Worm (Caenorhabditis elegans): ENCODE data around the gene clp-6.

DNA sequence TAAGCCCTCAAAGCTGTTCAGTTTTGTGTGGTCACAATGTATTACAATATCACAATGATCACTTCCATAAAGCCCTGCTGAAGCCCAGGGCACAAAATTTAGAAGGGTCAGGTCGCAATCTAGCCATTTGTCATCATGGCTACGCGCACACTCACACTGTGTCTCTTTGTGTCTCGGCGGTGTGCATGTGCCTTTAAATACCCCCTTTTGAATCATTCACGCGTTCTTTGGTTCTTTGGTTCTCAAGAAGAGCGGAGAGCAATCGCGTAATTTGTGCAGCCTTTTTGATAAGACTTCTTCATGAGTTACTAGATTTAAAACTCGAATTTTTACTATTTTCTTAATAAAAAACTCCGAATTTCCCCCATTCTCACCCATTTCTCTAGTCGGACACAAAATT, 20.2 kb upstream of the clp-6 start:
- no peak for TF ChIP-seq mep-1 (tag; optimal IDR thresholded peaks at IDR 0.05)
- no peak for TF ChIP-seq elt-3 (tag; optimal IDR thresholded peaks at IDR 0.05)
- no peak for TF ChIP-seq blmp-1 (tag; optimal IDR thresholded peaks at IDR 0.05)
- no peak for TF ChIP-seq elt-1 (tag; optimal IDR thresholded peaks at IDR 0.05; ENCODE audit: borderline replicate concordance, insufficient read depth)
- no peak for TF ChIP-seq tbx-8 (GFP tag; optimal IDR thresholded peaks at IDR 0.05)
- no peak for TF ChIP-seq mab-5 (tag; optimal IDR thresholded peaks at IDR 0.05)
- TF ChIP-seq drap-1 (GFP tag; optimal IDR thresholded peaks at IDR 0.05), result no peak
- TF ChIP-seq unc-120 (tag; optimal IDR thresholded peaks at IDR 0.05; ENCODE audit: poor library complexity, severe bottlenecking), result no peak
- TF ChIP-seq nhr-237 (tag; optimal IDR thresholded peaks at IDR 0.05), result no peak
- TF ChIP-seq nhr-12 (tag; optimal IDR thresholded peaks at IDR 0.05), result no peak
- no peak for TF ChIP-seq unc-39 (tag; optimal IDR thresholded peaks at IDR 0.05)
- TF ChIP-seq unc-62 (GFP tag; optimal IDR thresholded peaks at IDR 0.05), result no peak
- TF ChIP-seq nhr-76 (tag; optimal IDR thresholded peaks at IDR 0.05), result no peak
- no peak for TF ChIP-seq ceh-83 (GFP tag; optimal IDR thresholded peaks at IDR 0.05)

Measured in whole organism, mixed stage, embryonic.